Fruit fly (Drosophila melanogaster) whole organism, prepupa: ENCODE data around the gene CG34357.

Source experiments
- Blimp-1 ChIP-seq: fragments of 200-800 bp; sonication (Bioruptor generic); optimal IDR thresholded peaks from 3 replicates; lab custom pipeline; 2017; ENCODE audit warnings: missing biosample characterization, missing genetic modification characterization, mild to moderate bottlenecking, moderate library complexity, missing genetic modification reagents
- CG10669 ChIP-seq: fragments of 200-800 bp; sonication (Bioruptor generic); optimal IDR thresholded peaks from 3 replicates; lab custom pipeline; 2018; ENCODE audit warnings: missing biosample characterization, mild to moderate bottlenecking, missing genetic modification characterization, moderate library complexity
- CG11762 ChIP-seq: fragments of 200-800 bp; sonication (Bioruptor generic); optimal IDR thresholded peaks from 3 replicates; lab custom pipeline; 2016; ENCODE audit warnings: missing biosample characterization, missing genetic modification characterization; ENCODE audit not compliant: insufficient read depth
- CG11902 ChIP-seq: fragments of 200-800 bp; sonication (Bioruptor generic); optimal IDR thresholded peaks from 3 replicates; lab custom pipeline; 2016; ENCODE audit warnings: missing biosample characterization, missing genetic modification characterization
- CG31627 ChIP-seq: fragments of 200-800 bp; sonication (Bioruptor generic); optimal IDR thresholded peaks from 3 replicates; lab custom pipeline; 2016; ENCODE audit warnings: missing biosample characterization, missing genetic modification characterization
- CG32006 ChIP-seq: fragments of 200-800 bp; sonication (Bioruptor generic); optimal IDR thresholded peaks from 3 replicates; lab custom pipeline; 2017; ENCODE audit warnings: missing biosample characterization, mild to moderate bottlenecking, missing genetic modification characterization
- CG3919 ChIP-seq: fragments of 200-800 bp; sonication (Bioruptor generic); optimal IDR thresholded peaks from 3 replicates; lab custom pipeline; 2016; ENCODE audit warnings: missing biosample characterization, missing genetic modification characterization
- CG4318 ChIP-seq: fragments of 200-800 bp; sonication (Bioruptor generic); optimal IDR thresholded peaks from 3 replicates; lab custom pipeline; 2017; ENCODE audit warnings: missing biosample characterization, mild to moderate bottlenecking, missing genetic modification characterization
- CG6163 ChIP-seq: fragments of 200-800 bp; sonication (Bioruptor generic); IDR thresholded peaks from 3 replicates; pipeline ENCODE4 v1.3.6; 2022; ENCODE audit warnings: missing biosample characterization, missing genetic modification characterization
- CG6276 ChIP-seq: fragments of 200-800 bp; sonication (Bioruptor generic); optimal IDR thresholded peaks from 2 replicates; lab custom pipeline; 2017; ENCODE audit warnings: missing biosample characterization, mild to moderate bottlenecking, missing genetic modification characterization
- CG6792 ChIP-seq: fragments of 200-800 bp; sonication (Bioruptor generic); optimal IDR thresholded peaks from 3 replicates; lab custom pipeline; 2016; ENCODE audit warnings: missing biosample characterization, missing genetic modification characterization
- CG6808 ChIP-seq: fragments of 200-800 bp; sonication (Bioruptor generic); optimal IDR thresholded peaks from 3 replicates; lab custom pipeline; 2017; ENCODE audit warnings: missing biosample characterization, missing genetic modification characterization, mild to moderate bottlenecking, moderate library complexity, missing genetic modification reagents
- CG6854 ChIP-seq: fragments of 200-800 bp; sonication (Bioruptor generic); optimal IDR thresholded peaks from 2 replicates; lab custom pipeline; 2017; ENCODE audit warnings: missing biosample characterization, mild to moderate bottlenecking, missing genetic modification characterization
- CG8119 ChIP-seq: fragments of 200-800 bp; sonication (Bioruptor generic); IDR thresholded peaks from 3 replicates; pipeline ENCODE4 v1.3.6; 2022; ENCODE audit warnings: missing biosample characterization, missing genetic modification characterization
- CG8632 ChIP-seq: fragments of 200-800 bp; sonication (Bioruptor generic); optimal IDR thresholded peaks from 3 replicates; lab custom pipeline; 2016; ENCODE audit warnings: missing biosample characterization, missing genetic modification characterization
- CG9139 ChIP-seq: fragments of 200-800 bp; sonication (Bioruptor generic); optimal IDR thresholded peaks from 3 replicates; lab custom pipeline; 2017; ENCODE audit warnings: missing biosample characterization, mild to moderate bottlenecking, missing genetic modification characterization
- Eip75B ChIP-seq: fragments of 200-800 bp; sonication (Bioruptor generic); optimal IDR thresholded peaks from 3 replicates; lab custom pipeline; 2016; ENCODE audit warnings: missing biosample characterization, missing genetic modification characterization
- Eip78C ChIP-seq: fragments of 200-800 bp; sonication (Bioruptor generic); peaks from one replicate; lab custom pipeline; 2016; ENCODE audit warnings: missing biosample characterization, missing genetic modification characterization
- Ets96B ChIP-seq: fragments of 200-800 bp; optimal IDR thresholded peaks from 2 replicates; lab custom pipeline; 2019; ENCODE audit warnings: missing biosample characterization, mild to moderate bottlenecking, missing genetic modification characterization, moderate library complexity
- Hr39 ChIP-seq: fragments of 200-800 bp; sonication (Bioruptor generic); optimal IDR thresholded peaks from 2 replicates; lab custom pipeline; 2016; ENCODE audit warnings: missing biosample characterization, missing genetic modification characterization
- Hr4 ChIP-seq: fragments of 200-800 bp; sonication (Bioruptor generic); optimal IDR thresholded peaks from 3 replicates; lab custom pipeline; 2016; ENCODE audit warnings: missing biosample characterization, missing genetic modification characterization
- Lpt ChIP-seq: fragments of 200-800 bp; sonication (Bioruptor generic); optimal IDR thresholded peaks from 3 replicates; lab custom pipeline; 2016; ENCODE audit warnings: missing biosample characterization, missing genetic modification characterization
- Met ChIP-seq: fragments of 200-800 bp; sonication (Bioruptor generic); optimal IDR thresholded peaks from 3 replicates; lab custom pipeline; 2016; ENCODE audit warnings: missing biosample characterization, missing genetic modification characterization
- Sox102F ChIP-seq: fragments of 200-800 bp; sonication (Bioruptor generic); optimal IDR thresholded peaks from 2 replicates; lab custom pipeline; 2016; ENCODE audit warnings: missing biosample characterization, mild to moderate bottlenecking, missing genetic modification characterization
- Sox14 ChIP-seq: fragments of 200-800 bp; sonication (Bioruptor generic); optimal IDR thresholded peaks from 3 replicates; lab custom pipeline; 2016; ENCODE audit warnings: missing biosample characterization, missing genetic modification characterization
- Sox15 ChIP-seq: fragments of 200-800 bp; sonication (Bioruptor generic); optimal IDR thresholded peaks from 3 replicates; lab custom pipeline; 2016; ENCODE audit warnings: missing biosample characterization, missing genetic modification characterization
- acj6 ChIP-seq: fragments of 200-800 bp; sonication (Bioruptor generic); optimal IDR thresholded peaks from 3 replicates; lab custom pipeline; 2016; ENCODE audit warnings: missing biosample characterization, missing genetic modification characterization
- cyc ChIP-seq: fragments of 200-800 bp; sonication (Bioruptor generic); optimal IDR thresholded peaks from 3 replicates; lab custom pipeline; 2016; ENCODE audit warnings: missing biosample characterization, missing genetic modification characterization
- dac ChIP-seq: fragments of 200-800 bp; sonication (Bioruptor generic); optimal IDR thresholded peaks from 2 replicates; lab custom pipeline; 2017; ENCODE audit warnings: missing biosample characterization, mild to moderate bottlenecking, missing genetic modification characterization
- dsx ChIP-seq: fragments of 200-800 bp; optimal IDR thresholded peaks from 3 replicates; lab custom pipeline; 2019; ENCODE audit warnings: missing biosample characterization, mild to moderate bottlenecking, missing genetic modification characterization, moderate library complexity; ENCODE audit not compliant: poor library complexity, severe bottlenecking
- eg ChIP-seq: fragments of 200-800 bp; sonication (Bioruptor generic); IDR thresholded peaks from 3 replicates; pipeline ENCODE4 v1.3.6; 2022; ENCODE audit warnings: missing biosample characterization, missing genetic modification characterization
- fd59A ChIP-seq: fragments of 200-800 bp; sonication (Bioruptor generic); optimal IDR thresholded peaks from 2 replicates; lab custom pipeline; 2017; ENCODE audit warnings: missing biosample characterization, mild to moderate bottlenecking, missing genetic modification characterization, missing genetic modification reagents
- fd85E ChIP-seq: fragments of 200-800 bp; sonication (Bioruptor generic); optimal IDR thresholded peaks from 3 replicates; lab custom pipeline; 2016; ENCODE audit warnings: missing biosample characterization, missing genetic modification characterization
- net ChIP-seq: fragments of 200-800 bp; sonication (Bioruptor generic); optimal IDR thresholded peaks from 3 replicates; lab custom pipeline; 2016; ENCODE audit warnings: missing biosample characterization, missing genetic modification characterization
- salr ChIP-seq, 2 experiments: fragments of 200-800 bp; sonication (Bioruptor generic); optimal IDR thresholded peaks; 3 replicates each; lab custom pipeline; 2016 to 2018; ENCODE audit warnings: missing biosample characterization in 2 of 2, missing genetic modification characterization in 2 of 2, mild to moderate bottlenecking in 1 of 2
- spab ChIP-seq: fragments of 200-800 bp; sonication (Bioruptor generic); optimal IDR thresholded peaks from 2 replicates; lab custom pipeline; 2017; ENCODE audit warnings: missing biosample characterization, mild to moderate bottlenecking, missing genetic modification characterization, missing genetic modification reagents
- svp ChIP-seq: fragments of 200-800 bp; sonication (Bioruptor generic); peaks from one replicate; lab custom pipeline; 2016; ENCODE audit warnings: missing biosample characterization, missing genetic modification characterization
- topi ChIP-seq: fragments of 200-800 bp; sonication (Bioruptor generic); optimal IDR thresholded peaks from 3 replicates; lab custom pipeline; 2016; ENCODE audit warnings: missing biosample characterization, missing genetic modification characterization
- vri ChIP-seq: fragments of 200-800 bp; sonication (Bioruptor generic); optimal IDR thresholded peaks from 3 replicates; lab custom pipeline; 2016; ENCODE audit warnings: missing biosample characterization, mild to moderate bottlenecking, missing genetic modification characterization

CG34357 gene

dm6 chr3R:4478220-4479037 is 79.4 kb downstream of the CG34357 start (continued):
- TF ChIP-seq Ets96B (tag; lab: Kevin White, UChicago) (peak; percentile 73), acj6 (GFP tag; lab: Kevin White, UChicago) (peak; percentile 89), CG3919 (GFP tag; lab: Kevin White, UChicago) (peak; percentile 92), vri (GFP tag; lab: Kevin White, UChicago) (peak; percentile 86), Lpt (peak; percentile 68), dac (GFP tag; lab: Kevin White, UChicago) (peak; percentile 42), CG11762 (peak; percentile 73), CG6792 (GFP tag; lab: Kevin White, UChicago) (peak; percentile 87), CG8632 (GFP tag; lab: Kevin White, UChicago) (peak; percentile 81), Sox14 (GFP tag; lab: Kevin White, UChicago) (peak; percentile 87)

DNA sequence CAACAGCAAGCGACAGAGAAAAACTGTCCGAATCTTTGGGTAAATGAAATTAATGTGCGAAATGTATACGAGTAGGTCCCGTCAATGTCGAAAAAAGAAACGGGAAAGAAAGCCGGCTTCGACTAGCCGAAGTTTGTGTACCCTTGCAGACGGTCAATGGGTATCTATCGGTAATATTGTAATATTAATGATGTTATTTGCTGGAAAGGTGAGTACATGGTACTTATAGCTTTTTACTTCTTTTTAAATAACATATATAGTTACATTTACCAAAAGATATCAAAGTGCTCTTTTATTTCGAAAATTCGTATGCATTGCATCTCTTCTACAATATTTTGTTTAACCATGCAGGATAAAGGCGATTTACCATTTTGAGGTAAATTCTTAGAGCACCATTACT is 81.9 kb downstream of the CG34357 start:
- no peak for TF ChIP-seq cyc (GFP tag; lab: Kevin White, UChicago)
- no peak for TF ChIP-seq fd59A (GFP tag; lab: Kevin White, UChicago)
- peak; percentile 13 for TF ChIP-seq Sox102F (GFP tag; lab: Kevin White, UChicago)
- TF ChIP-seq Blimp-1 (GFP tag; lab: Kevin White, UChicago), result no peak
- no peak for TF ChIP-seq Met
- TF ChIP-seq vri (GFP tag; lab: Kevin White, UChicago), result no peak

dm6 chr3R:4475378-4475777 is 82.5 kb downstream of the CG34357 start:
- TF ChIP-seq Blimp-1 (GFP tag; lab: Kevin White, UChicago) (peak; percentile 71), CG3919 (GFP tag; lab: Kevin White, UChicago) (no peak), CG4318 (no peak), svp (GFP tag; lab: Kevin White, UChicago) (peak; percentile 43)

DNA sequence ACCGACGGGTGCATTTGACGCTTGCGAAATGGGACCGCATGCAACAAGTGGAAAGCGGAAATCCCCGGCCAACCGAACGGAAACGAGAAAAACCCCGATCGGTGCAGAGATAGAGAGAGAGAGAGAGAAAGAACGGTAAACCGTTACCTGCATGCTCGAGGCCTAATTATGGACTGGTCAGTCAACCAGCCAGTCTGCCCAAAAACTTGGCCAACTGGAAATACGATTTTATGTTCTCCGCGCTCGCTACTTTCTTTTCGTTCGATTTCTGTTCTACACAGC is 85.2 kb downstream of the CG34357 start:
- TF ChIP-seq Hr39 (GFP tag; lab: Kevin White, UChicago) (no peak), Blimp-1 (GFP tag; lab: Kevin White, UChicago) (peak; percentile 49), CG6854 (peak; percentile 79)
- TF ChIP-seq, all 60 proteins: peak for 2

DNA sequence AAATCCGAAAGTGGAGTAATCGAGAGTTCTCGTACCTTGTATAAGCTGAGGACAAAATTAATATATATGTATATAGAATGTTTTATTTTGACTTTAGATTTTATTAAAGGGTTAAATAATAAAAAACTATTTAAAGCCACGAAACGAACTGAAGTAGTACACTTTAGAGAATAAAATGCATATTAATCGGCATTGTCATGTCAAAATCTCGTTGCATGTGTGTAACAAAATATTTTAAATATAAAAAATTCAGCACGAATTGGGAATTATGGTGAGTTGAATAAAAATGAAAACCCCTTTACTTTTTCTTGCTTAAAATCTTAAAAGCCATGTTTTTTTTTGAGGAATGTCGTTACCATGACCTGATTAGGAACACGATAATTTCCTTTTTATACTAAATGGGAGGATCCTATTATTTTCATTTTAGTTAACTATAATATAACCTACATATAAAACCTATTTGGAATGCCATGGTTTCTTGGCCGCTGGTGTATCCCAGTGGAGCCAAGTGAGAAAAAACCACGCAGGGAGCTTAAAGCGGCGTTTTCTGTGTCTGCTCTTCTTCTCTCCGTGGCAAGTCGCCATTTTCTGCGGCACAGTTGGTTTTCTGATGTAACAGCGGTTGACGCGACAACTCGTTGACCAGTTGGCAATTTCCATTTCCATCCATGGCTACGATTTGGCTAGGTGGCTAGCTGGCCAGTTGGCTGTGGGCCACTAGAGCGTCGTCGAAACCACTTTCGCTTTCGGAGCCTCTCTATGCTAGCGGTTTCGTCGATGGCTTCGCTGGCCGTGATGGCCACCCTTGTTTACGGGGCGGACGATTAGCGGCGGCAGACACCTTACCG is 85.8 kb downstream of the CG34357 start:
- TF ChIP-seq acj6 (GFP tag; lab: Kevin White, UChicago) (no peak), salr (GFP tag; optimal IDR thresholded peaks at IDR 0.05; lab: Kevin White, UChicago) (peak in 1 of 2 experiments; percentile 47), CG31627 (no peak), spab (GFP tag; lab: Kevin White, UChicago) (no peak), CG9139 (GFP tag; lab: Kevin White, UChicago) (no peak), fd85E (no peak), CG6792 (GFP tag; lab: Kevin White, UChicago) (no peak), CG10669 (GFP tag; lab: Kevin White, UChicago) (no peak), topi (GFP tag; lab: Kevin White, UChicago) (no peak), Sox15 (no peak), vri (GFP tag; lab: Kevin White, UChicago) (no peak), net (GFP tag; lab: Kevin White, UChicago) (no peak), CG32006 (peak; percentile 73), CG6808 (GFP tag; lab: Kevin White, UChicago) (no peak), Sox14 (GFP tag; lab: Kevin White, UChicago) (no peak), Hr4 (GFP tag; lab: Kevin White, UChicago) (no peak), CG6163 (GFP tag; lab: Robert Waterston, UW) (no peak), CG8119 (GFP tag; lab: Robert Waterston, UW) (no peak), Eip75B (no peak), fd59A (GFP tag; lab: Kevin White, UChicago) (no peak), CG6854 (no peak), dac (GFP tag; lab: Kevin White, UChicago) (no peak), dsx (no peak), Eip78C (GFP tag; lab: Kevin White, UChicago) (peak; percentile 66), CG6276 (GFP tag; lab: Kevin White, UChicago) (peak; percentile 19), CG11902 (GFP tag; lab: Kevin White, UChicago) (no peak), CG3919 (GFP tag; lab: Kevin White, UChicago) (no peak), eg (0 out of 3 replicates have a peak, but pooled peaks have one; percentile 21), svp (GFP tag; lab: Kevin White, UChicago) (peak; percentile 45), Sox102F (GFP tag; lab: Kevin White, UChicago) (no peak)
